Worm (Caenorhabditis elegans) whole organism, L1 larva: Measurements from ENCODE around the gene ugt-33.
A peak's percentile ranks its signal among the peaks of the same experiment; 100 is the strongest.

Experiments used
- C04F5.9 ChIP-seq: sonication (generic microtip); optimal IDR thresholded peaks from 2 replicates; lab custom pipeline; 2016; ENCODE audit warnings: missing genetic modification characterization, missing compliant biosample characterization
- C34B4.2 ChIP-seq: sonication (generic microtip); optimal IDR thresholded peaks from 2 replicates; lab custom pipeline; 2017; ENCODE audit warnings: mild to moderate bottlenecking, missing genetic modification characterization, missing compliant biosample characterization
- Y116A8C.19 ChIP-seq: sonication (generic microtip); optimal IDR thresholded peaks from 2 replicates; lab custom pipeline; 2016; ENCODE audit warnings: missing compliant biosample characterization, missing genetic modification characterization, borderline replicate concordance
- aly-2 ChIP-seq: fragments of 150-350 bp; optimal IDR thresholded peaks from 2 replicates; lab custom pipeline; 2014; ENCODE audit warnings: missing biosample characterization, missing genetic modification characterization
- blmp-1 ChIP-seq: fragments of 150-350 bp; optimal IDR thresholded peaks from 2 replicates; lab custom pipeline; 2014; ENCODE audit warnings: missing biosample characterization, missing genetic modification characterization
- ceh-63 ChIP-seq: fragments of 200-800 bp; sonication (Bioruptor generic); optimal IDR thresholded peaks from 2 replicates; lab custom pipeline; 2018; ENCODE audit warnings: mild to moderate bottlenecking, missing genetic modification characterization, missing compliant biosample characterization
- ceh-82 ChIP-seq, 3 experiments: fragments of 150-350 bp in 1 of 3; sonication (generic microtip) in 2 of 3; optimal IDR thresholded peaks; 2 replicates each; lab custom pipeline; 2014 to 2017; ENCODE audit warnings: missing biosample characterization in 3 of 3, missing genetic modification characterization in 3 of 3
- ceh-90 ChIP-seq: sonication (generic microtip); optimal IDR thresholded peaks from 2 replicates; lab custom pipeline; 2016; ENCODE audit warnings: missing genetic modification characterization, missing compliant biosample characterization
- dsc-1 ChIP-seq: sonication (generic microtip); optimal IDR thresholded peaks from 2 replicates; lab custom pipeline; 2016; ENCODE audit warnings: mild to moderate bottlenecking, missing genetic modification characterization, missing compliant biosample characterization
- egl-13 ChIP-seq: sonication (generic microtip); optimal IDR thresholded peaks from 2 replicates; lab custom pipeline; 2016; ENCODE audit warnings: missing genotype, missing genetic modification reagents, missing genetic modification characterization, missing compliant biosample characterization
- elt-2 ChIP-seq: sonication (generic microtip); optimal IDR thresholded peaks from 2 replicates; lab custom pipeline; 2016; ENCODE audit warnings: missing genetic modification characterization, mild to moderate bottlenecking, inconsistent platforms, missing compliant biosample characterization, missing genetic modification reagents
- elt-3 ChIP-seq, 6 experiments: fragments of 150-350 bp in 1 of 6; sonication (generic microtip); optimal IDR thresholded peaks; 2 replicates each; lab custom pipeline; 2017 to 2018; ENCODE audit warnings: missing biosample characterization in 6 of 6, missing genetic modification characterization in 6 of 6, inconsistent platforms in 1 of 6
- ets-5 ChIP-seq: fragments of 200-800 bp; sonication (Bioruptor generic); IDR thresholded peaks from 2 replicates; pipeline ENCODE4 v1.3.6; 2022; ENCODE audit warnings: missing genetic modification characterization, missing compliant biosample characterization
- fkh-8 ChIP-seq: sonication (generic microtip); optimal IDR thresholded peaks from 2 replicates; lab custom pipeline; 2016; ENCODE audit warnings: mild to moderate bottlenecking, missing genetic modification characterization, missing compliant biosample characterization
- fos-1 ChIP-seq: fragments of 150-350 bp; optimal IDR thresholded peaks from 2 replicates; lab custom pipeline; 2014; ENCODE audit warnings: missing biosample characterization, missing genetic modification characterization
- grh-1 ChIP-seq: fragments of 200-800 bp; sonication (Bioruptor generic); IDR thresholded peaks from 2 replicates; pipeline ENCODE4 v1.3.6; 2022; ENCODE audit warnings: missing genetic modification reagents, missing genetic modification characterization, missing compliant biosample characterization
- hlh-17 ChIP-seq: fragments of 200-800 bp; sonication (Bioruptor generic); optimal IDR thresholded peaks from 2 replicates; lab custom pipeline; 2018; ENCODE audit warnings: missing genetic modification characterization, mild to moderate bottlenecking, missing compliant biosample characterization, moderate library complexity, borderline replicate concordance
- hlh-4 ChIP-seq: sonication (generic microtip); optimal IDR thresholded peaks from 2 replicates; lab custom pipeline; 2016; ENCODE audit warnings: mild to moderate bottlenecking, missing genetic modification characterization, missing compliant biosample characterization
- irx-1 ChIP-seq: sonication (generic microtip); optimal IDR thresholded peaks from 2 replicates; lab custom pipeline; 2016; ENCODE audit warnings: missing genetic modification characterization, missing compliant biosample characterization
- isw-1 ChIP-seq: fragments of 200-800 bp; sonication (Bioruptor generic); IDR thresholded peaks from 2 replicates; pipeline ENCODE4 v1.3.6; 2022; ENCODE audit warnings: missing genetic modification characterization, missing compliant biosample characterization
- jun-1 ChIP-seq: fragments of 150-350 bp; optimal IDR thresholded peaks from 2 replicates; lab custom pipeline; 2014; ENCODE audit warnings: missing biosample characterization, missing genetic modification reagents, missing genetic modification characterization
- lin-13 ChIP-seq: fragments of 150-350 bp; optimal IDR thresholded peaks from 2 replicates; lab custom pipeline; 2014; ENCODE audit warnings: missing biosample characterization, missing genetic modification reagents, missing genetic modification characterization
- lin-14 ChIP-seq: fragments of 200-800 bp; sonication (Bioruptor generic); optimal IDR thresholded peaks from 2 replicates; lab custom pipeline; 2018; ENCODE audit warnings: mild to moderate bottlenecking, missing genetic modification characterization, moderate library complexity, missing compliant biosample characterization
- lin-35 ChIP-seq, 2 experiments: fragments of 150-350 bp; optimal IDR thresholded peaks; 2 replicates each; lab custom pipeline; 2014; ENCODE audit warnings: missing biosample characterization in 2 of 2, missing genetic modification characterization in 2 of 2, missing genetic modification reagents in 2 of 2
- lin-39 ChIP-seq: fragments of 150-350 bp; optimal IDR thresholded peaks from 2 replicates; lab custom pipeline; 2014; ENCODE audit warnings: missing biosample characterization, missing genetic modification reagents, missing genetic modification characterization
- lir-3 ChIP-seq: sonication (generic microtip); optimal IDR thresholded peaks from 2 replicates; lab custom pipeline; 2016; ENCODE audit warnings: mild to moderate bottlenecking, missing genetic modification characterization, moderate library complexity, missing compliant biosample characterization; ENCODE audit not compliant: poor library complexity
- lsy-2 ChIP-seq, 2 experiments: fragments of 150-350 bp; optimal IDR thresholded peaks; 2 replicates each; lab custom pipeline; 2014; ENCODE audit warnings: missing biosample characterization in 2 of 2, missing genetic modification characterization in 2 of 2
- mab-9 ChIP-seq: fragments of 200-800 bp; sonication (Bioruptor generic); IDR thresholded peaks from 2 replicates; pipeline ENCODE4 v1.3.6; 2022; ENCODE audit warnings: missing genetic modification reagents, missing genetic modification characterization, missing compliant biosample characterization
- nhr-19 ChIP-seq: fragments of 200-800 bp; sonication (Bioruptor generic); conservative IDR thresholded peaks from 2 replicates; pipeline ENCODE4 v1.3.6; 2022; ENCODE audit warnings: missing genetic modification characterization, missing compliant biosample characterization
- nhr-20 ChIP-seq: sonication (generic microtip); optimal IDR thresholded peaks from 2 replicates; lab custom pipeline; 2016; ENCODE audit warnings: mild to moderate bottlenecking, missing genetic modification characterization, missing compliant biosample characterization
- nhr-237 ChIP-seq: fragments of 150-350 bp; optimal IDR thresholded peaks from 2 replicates; lab custom pipeline; 2014; ENCODE audit warnings: missing biosample characterization, missing genetic modification characterization
- nhr-28 ChIP-seq: fragments of 150-350 bp; optimal IDR thresholded peaks from 2 replicates; lab custom pipeline; 2014; ENCODE audit warnings: missing biosample characterization, missing genetic modification characterization
- nhr-47 ChIP-seq: sonication (generic microtip); optimal IDR thresholded peaks from 2 replicates; lab custom pipeline; 2016; ENCODE audit warnings: mild to moderate bottlenecking, missing genetic modification characterization, moderate library complexity, missing compliant biosample characterization
- nhr-85 ChIP-seq: sonication (generic microtip); peaks from one replicate; lab custom pipeline; 2016; ENCODE audit warnings: missing genetic modification characterization, inconsistent platforms, missing compliant biosample characterization
- nhr-90 ChIP-seq: sonication (generic microtip); optimal IDR thresholded peaks from 2 replicates; lab custom pipeline; 2016; ENCODE audit warnings: mild to moderate bottlenecking, missing genetic modification characterization, missing compliant biosample characterization; ENCODE audit not compliant: poor library complexity
- pag-3 ChIP-seq: sonication (generic microtip); optimal IDR thresholded peaks from 2 replicates; lab custom pipeline; 2017; ENCODE audit warnings: missing genetic modification characterization, mild to moderate bottlenecking, missing compliant biosample characterization, antibody characterized with exemption, borderline replicate concordance; ENCODE audit not compliant: insufficient read depth
- rnt-1 ChIP-seq: sonication (generic microtip); optimal IDR thresholded peaks from 2 replicates; lab custom pipeline; 2016; ENCODE audit warnings: mild to moderate bottlenecking, missing genetic modification characterization, moderate library complexity, missing compliant biosample characterization
- skn-1 ChIP-seq: fragments of 150-350 bp; optimal IDR thresholded peaks from 2 replicates; lab custom pipeline; 2014; ENCODE audit warnings: missing biosample characterization, missing genetic modification characterization
- snu-23 ChIP-seq: sonication (generic microtip); optimal IDR thresholded peaks from 2 replicates; lab custom pipeline; 2016; ENCODE audit warnings: missing genetic modification characterization, missing compliant biosample characterization
- swsn-7 ChIP-seq: sonication (generic microtip); optimal IDR thresholded peaks from 2 replicates; lab custom pipeline; 2016; ENCODE audit warnings: missing genetic modification characterization, missing compliant biosample characterization
- unc-130 ChIP-seq: fragments of 150-350 bp; optimal IDR thresholded peaks from 2 replicates; lab custom pipeline; 2017; ENCODE audit warnings: missing biosample characterization, missing genetic modification characterization, inconsistent platforms
- unc-30 ChIP-seq: sonication (generic microtip); optimal IDR thresholded peaks from 2 replicates; lab custom pipeline; 2017; ENCODE audit warnings: missing biosample characterization, missing genetic modification characterization
- unc-62 ChIP-seq: fragments of 150-350 bp; optimal IDR thresholded peaks from 2 replicates; lab custom pipeline; 2014; ENCODE audit warnings: missing biosample characterization, missing genetic modification reagents, missing genetic modification characterization
- unc-86 ChIP-seq: sonication (generic microtip); optimal IDR thresholded peaks from 2 replicates; lab custom pipeline; 2016; ENCODE audit warnings: missing genetic modification characterization, missing compliant biosample characterization
- xbp-1 ChIP-seq: sonication (generic microtip); optimal IDR thresholded peaks from 2 replicates; lab custom pipeline; 2016; ENCODE audit warnings: missing genetic modification characterization, missing compliant biosample characterization
- ztf-11 ChIP-seq, 2 experiments: sonication (generic microtip); optimal IDR thresholded peaks; 2 replicates each; lab custom pipeline; 2016 to 2017; ENCODE audit warnings: missing genetic modification characterization in 2 of 2, missing biosample characterization in 1 of 2, missing compliant biosample characterization in 1 of 2

Gene ugt-33

DNA sequence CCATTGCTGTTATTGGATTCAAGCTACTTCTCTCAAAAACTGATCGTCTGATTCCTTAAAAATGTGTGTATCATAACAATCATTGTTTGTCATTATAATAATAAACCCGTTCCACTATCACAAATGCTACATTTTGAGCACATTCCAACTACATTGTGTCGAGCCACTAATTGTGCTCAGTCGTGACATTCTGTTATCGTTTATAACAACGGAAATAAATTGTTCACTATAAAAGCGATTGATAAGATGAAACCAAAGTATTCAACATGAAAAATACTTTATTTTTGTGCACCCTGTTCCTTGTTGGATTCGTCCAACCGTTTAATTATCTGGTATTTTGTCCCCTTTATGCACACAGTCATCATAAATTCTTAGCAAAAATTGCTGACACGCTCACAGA is at the start of gene ugt-33:
TSS of gene ugt-33 (plus strand) at position 260 of the 400 bp plus-strand sequence.
- TF ChIP-seq C34B4.2 (tag; lab: Kevin White, UChicago) (no peak), nhr-47 (no peak), lin-35 (GFP tag; optimal IDR thresholded peaks at IDR 0.05; lab: Kevin White, UChicago) (peak in 1 of 2 experiments; percentile 24), elt-2 (peak; percentile 57), rnt-1 (tag; lab: Kevin White, UChicago) (no peak), pag-3 (no peak)

DNA sequence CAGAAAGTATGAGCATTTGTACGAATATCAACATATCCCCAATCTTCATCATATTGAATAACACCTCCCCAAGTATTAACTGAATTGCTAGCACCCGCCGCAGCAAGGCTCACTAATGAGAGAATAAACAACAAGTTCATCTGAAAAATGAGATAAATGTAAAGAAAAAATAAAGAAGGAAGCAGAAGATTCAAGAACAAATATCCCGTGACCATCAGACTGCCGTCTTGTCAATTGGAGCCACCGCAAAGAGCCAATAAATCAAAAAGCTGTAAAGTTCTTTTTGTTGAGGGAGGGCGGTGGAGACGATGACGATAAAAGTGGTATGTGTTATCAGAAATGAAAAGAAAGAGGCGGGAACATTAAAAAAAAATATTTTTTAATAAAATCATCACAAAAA is 39.7 kb upstream of the ugt-33 start, which contains the start of gene Y32F6A.5:
TSS of gene Y32F6A.5 (minus strand) at position 140 of the 400 bp plus-strand sequence.
- TF ChIP-seq fos-1 (tag; lab: Kevin White, UChicago) (no peak), rnt-1 (tag; lab: Kevin White, UChicago) (peak; percentile 25), C04F5.9 (tag; lab: Kevin White, UChicago) (no peak)

DNA sequence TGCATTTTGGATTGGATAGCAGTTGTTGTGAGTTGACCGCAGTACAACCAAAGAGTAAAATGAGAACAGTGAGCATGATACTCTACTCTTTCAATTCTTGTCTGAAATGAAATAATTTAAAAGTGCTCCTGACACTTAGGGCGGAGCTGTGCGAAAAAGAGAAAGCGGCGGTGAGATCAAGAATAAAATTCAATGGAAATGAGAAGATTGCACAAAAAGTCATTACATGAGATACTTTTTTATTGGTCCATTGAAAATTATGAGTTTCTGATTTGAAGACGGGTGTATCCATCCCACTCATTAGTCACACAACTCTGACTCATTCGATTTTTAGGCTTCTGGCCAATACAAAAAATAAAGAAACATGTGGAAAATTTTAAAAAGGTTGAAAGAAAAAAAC is 36.0 kb upstream of the ugt-33 start, which contains the start of gene F22E12.1:
TSS of gene F22E12.1 (minus strand) at position 101 of the 400 bp plus-strand sequence.
- TF ChIP-seq nhr-90 (tag; lab: Kevin White, UChicago) (no peak), hlh-17 (GFP tag; lab: Kevin White, UChicago) (no peak), nhr-28 (tag; lab: Kevin White, UChicago) (no peak), nhr-20 (tag; lab: Kevin White, UChicago) (no peak), swsn-7 (tag; lab: Kevin White, UChicago) (no peak), dsc-1 (no peak), jun-1 (no peak), ceh-90 (no peak), nhr-237 (no peak), lin-13 (no peak), unc-30 (tag; lab: Kevin White, UChicago) (no peak), lin-35 (GFP tag; optimal IDR thresholded peaks at IDR 0.05; lab: Kevin White, UChicago) (no peak), egl-13 (tag; lab: Kevin White, UChicago) (no peak), grh-1 (GFP tag; lab: Robert Waterston, UW) (no peak)

DNA sequence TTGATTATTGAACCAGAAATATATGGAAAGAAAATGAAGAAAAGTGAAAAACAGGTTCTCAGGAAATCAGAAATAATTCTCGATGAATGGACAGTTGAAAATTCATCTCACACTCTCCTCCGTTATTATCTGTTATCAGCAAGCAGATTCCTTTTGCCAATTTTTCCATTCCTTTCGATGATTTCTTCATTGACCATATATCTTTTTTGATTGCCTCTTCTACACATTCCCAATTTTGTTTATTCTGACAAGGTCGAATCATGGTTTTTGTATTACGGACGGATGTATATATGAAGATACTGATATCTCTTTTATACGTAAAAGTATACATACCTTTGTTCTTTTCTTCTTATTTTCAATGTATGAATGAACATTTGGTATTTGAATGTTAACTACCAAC is 32.5 kb upstream of the ugt-33 start:
- TF ChIP-seq nhr-85 (tag; lab: Kevin White, UChicago) (peak; percentile 90), ets-5 (GFP tag; lab: Robert Waterston, UW) (no peak), irx-1 (tag; lab: Kevin White, UChicago) (no peak), nhr-20 (tag; lab: Kevin White, UChicago) (peak; percentile 31), ztf-11 (tag; optimal IDR thresholded peaks at IDR 0.05; lab: Kevin White, UChicago) (no peak), Y116A8C.19 (no peak), unc-130 (tag; lab: Kevin White, UChicago) (no peak), ceh-90 (no peak), elt-3 (tag; optimal IDR thresholded peaks at IDR 0.05; lab: Kevin White, UChicago) (peak in 3 of 6 experiments; percentile 25 to 86 (median 69)), xbp-1 (tag; lab: Kevin White, UChicago) (no peak), ceh-63 (GFP tag; lab: Kevin White, UChicago) (no peak), ceh-82 (tag; optimal IDR thresholded peaks at IDR 0.05; lab: Kevin White, UChicago) (no peak), jun-1 (no peak), mab-9 (no peak), lsy-2 (tag; optimal IDR thresholded peaks at IDR 0.05; lab: Kevin White, UChicago) (peak in 1 of 2 experiments; percentile 29), snu-23 (peak; percentile 30), lin-39 (no peak), C34B4.2 (tag; lab: Kevin White, UChicago) (no peak), hlh-4 (tag; lab: Kevin White, UChicago) (no peak), lin-14 (GFP tag; lab: Kevin White, UChicago) (peak; percentile 74), fkh-8 (tag; lab: Kevin White, UChicago) (no peak), dsc-1 (no peak), aly-2 (tag; lab: Kevin White, UChicago) (no peak), unc-62 (no peak), nhr-237 (no peak), unc-86 (tag; lab: Kevin White, UChicago) (no peak), isw-1 (GFP tag; lab: Robert Waterston, UW) (no peak), skn-1 (tag; lab: Kevin White, UChicago) (no peak), nhr-19 (GFP tag; lab: Robert Waterston, UW) (no peak; the same call in 1 of the 2 replicates), blmp-1 (peak; percentile 70), grh-1 (GFP tag; lab: Robert Waterston, UW) (peak; percentile 24; the same call in 1 of the 2 replicates), lir-3 (tag; lab: Kevin White, UChicago) (no peak)
